Fruit fly (Drosophila melanogaster): ENCODE measurements around the gene CG18789.

dm6 chr2L:12010100-12010876 lies 15.1 kb upstream of the CG18789 start:
- TF ChIP-seq pad (GFP tag; optimal IDR thresholded peaks at IDR 0.05) (peak; percentile 85), CG7045 (GFP tag; optimal IDR thresholded peaks at IDR 0.05) (no peak), Crg-1 (GFP tag; optimal IDR thresholded peaks at IDR 0.05) (peak; percentile 20), bab1 (GFP tag; optimal IDR thresholded peaks at IDR 0.05) (peak; percentile 54), CG33017 (tag; optimal IDR thresholded peaks at IDR 0.05) (no peak), CG12768 (GFP tag; optimal IDR thresholded peaks at IDR 0.05) (peak; percentile 88), Clk (GFP tag; optimal IDR thresholded peaks at IDR 0.05) (no peak)
